Worm (Caenorhabditis elegans) whole organism, L3 larva: Measurements from ENCODE around the gene C17B7.12.

Source experiments
- R02D3.7 ChIP-seq: fragments of 150-350 bp; optimal IDR thresholded peaks from 2 replicates; lab custom pipeline; 2014; ENCODE audit warnings: missing biosample characterization, missing genetic modification characterization
- aly-2 ChIP-seq: fragments of 150-350 bp; optimal IDR thresholded peaks from 2 replicates; lab custom pipeline; 2014; ENCODE audit warnings: missing biosample characterization, missing genetic modification characterization
- ama-1 ChIP-seq: fragments of 150-350 bp; optimal IDR thresholded peaks from 2 replicates; lab custom pipeline; 2018
- ceh-82 ChIP-seq: fragments of 150-350 bp; optimal IDR thresholded peaks from 2 replicates; lab custom pipeline; 2014; ENCODE audit warnings: missing biosample characterization, missing genetic modification characterization
- elt-1 ChIP-seq: fragments of 150-350 bp; optimal IDR thresholded peaks from 2 replicates; lab custom pipeline; 2014; ENCODE audit warnings: missing biosample characterization, missing genetic modification characterization
- fkh-10 ChIP-seq: sonication (generic microtip); optimal IDR thresholded peaks from 2 replicates; lab custom pipeline; 2017; ENCODE audit warnings: missing biosample characterization, missing genetic modification reagents, missing genetic modification characterization
- fkh-2 ChIP-seq: fragments of 150-350 bp; optimal IDR thresholded peaks from 2 replicates; lab custom pipeline; 2014; ENCODE audit warnings: missing biosample characterization, missing genetic modification reagents, missing genetic modification characterization
- nhr-43 ChIP-seq: sonication (generic microtip); optimal IDR thresholded peaks from 2 replicates; lab custom pipeline; 2016; ENCODE audit warnings: mild to moderate bottlenecking, missing genetic modification characterization, missing compliant biosample characterization; ENCODE audit not compliant: poor library complexity, severe bottlenecking
- zag-1 ChIP-seq: fragments of 150-350 bp; optimal IDR thresholded peaks from 2 replicates; lab custom pipeline; 2014; ENCODE audit warnings: missing biosample characterization, missing genetic modification characterization
- ztf-4 ChIP-seq: fragments of 150-350 bp; optimal IDR thresholded peaks from 2 replicates; lab custom pipeline; 2014; ENCODE audit warnings: missing biosample characterization, missing genetic modification characterization

DNA sequence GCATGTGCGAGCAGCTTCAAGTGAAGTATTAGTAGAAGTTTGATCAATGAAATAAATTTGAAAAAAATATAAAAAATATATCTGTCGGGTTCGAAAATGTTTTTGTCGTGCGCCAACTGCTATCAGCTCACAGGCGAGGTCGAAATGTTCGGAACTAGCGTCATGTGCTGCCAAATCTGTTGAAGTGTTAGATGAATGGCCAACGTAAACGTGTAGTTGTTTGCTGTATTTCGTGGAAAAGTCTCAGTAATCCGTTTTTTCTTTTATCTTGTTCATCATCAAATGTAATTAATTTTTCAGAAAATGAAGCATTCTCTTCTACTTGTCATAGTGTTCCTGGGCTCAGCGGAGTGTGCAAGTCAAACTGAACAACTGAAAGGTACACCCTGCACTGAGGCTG is 3.1 kb upstream of the C17B7.12 start, which contains the start of gene C17B7.15:
- TF ChIP-seq fkh-10 (GFP tag; lab: Kevin White, UChicago) (no peak), ceh-82 (tag; lab: Kevin White, UChicago) (no peak), zag-1 (tag; lab: Kevin White, UChicago) (no peak), ztf-4 (no peak), fkh-2 (tag; lab: Kevin White, UChicago) (no peak), R02D3.7 (tag; lab: Kevin White, UChicago) (no peak), ama-1 (lab: Kevin White, UChicago) (no peak), aly-2 (no peak), elt-1 (tag; lab: Kevin White, UChicago) (no peak), nhr-43 (tag; lab: Kevin White, UChicago) (no peak)
